Fruit fly (Drosophila melanogaster): ENCODE results near the gene CG42675.

The CG42675 gene

dm6 chr3R:5789025-5789953, 24.1 kb upstream of the CG42675 start, which contains the start of the genes Hat1 and Rpn5 (continued):
- TF ChIP-seq trh (GFP tag; optimal IDR thresholded peaks at IDR 0.05) (peak; percentile 77), CG13775 (GFP tag; optimal IDR thresholded peaks at IDR 0.05) (peak; percentile 93), p53 (GFP tag; optimal IDR thresholded peaks at IDR 0.05) (peak; percentile 73), CG9437 (GFP tag; optimal IDR thresholded peaks at IDR 0.05) (peak; percentile 87), abd-A (tag; optimal IDR thresholded peaks at IDR 0.05) (no peak), Dip3 (GFP tag; optimal IDR thresholded peaks at IDR 0.05) (peak; percentile 90), CG12769 (tag; optimal IDR thresholded peaks at IDR 0.05) (no peak), CG3281 (GFP tag; optimal IDR thresholded peaks at IDR 0.05) (peak; percentile 80), CG8944 (GFP tag; optimal IDR thresholded peaks at IDR 0.05) (peak; percentile 85), CG42726 (GFP tag; IDR thresholded peaks at IDR 0.05; ENCODE audit: partially characterized antibody) (peak; percentile 43; the same call in 1 of the 2 replicates), CG4424 (GFP tag; optimal IDR thresholded peaks at IDR 0.05) (peak; percentile 91), D19A (tag; optimal IDR thresholded peaks at IDR 0.05) (peak; percentile 46), lov (optimal IDR thresholded peaks at IDR 0.05) (no peak), lov (GFP tag; IDR thresholded peaks at IDR 0.05) (no peak), Nf-YA (GFP tag; IDR thresholded peaks at IDR 0.05) (no peak), luna (GFP tag; optimal IDR thresholded peaks at IDR 0.05) (peak; percentile 80), CG31388 (GFP tag; optimal IDR thresholded peaks at IDR 0.05) (peak; percentile 56), dimm (GFP tag; IDR thresholded peaks at IDR 0.05) (no peak), usp (GFP tag; optimal IDR thresholded peaks at IDR 0.05) (no peak), CG15696 (tag; optimal IDR thresholded peaks at IDR 0.05) (peak; percentile 62), NK7.1 (GFP tag; optimal IDR thresholded peaks at IDR 0.05) (peak; percentile 72), gsb-n (tag; optimal IDR thresholded peaks at IDR 0.05) (peak; percentile 47), fu2 (GFP tag; optimal IDR thresholded peaks at IDR 0.05) (peak; percentile 93), kah (GFP tag; optimal IDR thresholded peaks at IDR 0.05) (no peak), zf30C (GFP tag; optimal IDR thresholded peaks at IDR 0.05) (no peak), ERR (GFP tag; optimal IDR thresholded peaks at IDR 0.05) (peak; percentile 78), grau (tag; optimal IDR thresholded peaks at IDR 0.05) (peak; percentile 67), CG9876 (GFP tag; optimal IDR thresholded peaks at IDR 0.05) (peak; percentile 73), stc (GFP tag; IDR thresholded peaks at IDR 0.05) (0 out of 2 replicates have a peak, but pooled peaks have one; percentile 31), CG13894 (tag; optimal IDR thresholded peaks at IDR 0.05) (no peak), zfh2 (GFP tag; optimal IDR thresholded peaks at IDR 0.05) (peak; percentile 96), bab2 (GFP tag; optimal IDR thresholded peaks at IDR 0.05) (peak; percentile 91), tll (GFP tag; optimal IDR thresholded peaks at IDR 0.05) (peak; percentile 59 to 78), CTCF (GFP tag; optimal IDR thresholded peaks at IDR 0.05) (peak; percentile 2), sima (GFP tag; optimal IDR thresholded peaks at IDR 0.05) (peak; percentile 71), slou (GFP tag; optimal IDR thresholded peaks at IDR 0.05) (peak; percentile 69), pnt (GFP tag; optimal IDR thresholded peaks at IDR 0.05) (peak; percentile 88), CG6765 (GFP tag; optimal IDR thresholded peaks at IDR 0.05) (peak; percentile 49), Nf-YC (tag; optimal IDR thresholded peaks at IDR 0.05) (peak; percentile 69), Sox102F (GFP tag; optimal IDR thresholded peaks at IDR 0.05) (peak; percentile 64), toy (GFP tag; IDR thresholded peaks at IDR 0.05) (peak; percentile 36; the same call in 1 of the 2 replicates), caup (GFP tag; optimal IDR thresholded peaks at IDR 0.05; ENCODE audit: severe bottlenecking) (peak; percentile 78), repo (GFP tag; optimal IDR thresholded peaks at IDR 0.05) (peak; percentile 76), maf-S (GFP tag; optimal IDR thresholded peaks at IDR 0.05) (peak; percentile 88), klu (GFP tag; IDR thresholded peaks at IDR 0.05) (peak; percentile 74; the same call in 1 of the 2 replicates), Ets65A (GFP tag) (peak; percentile 99), Elba2 (GFP tag; optimal IDR thresholded peaks at IDR 0.05) (peak; percentile 64), nmo (GFP tag; optimal IDR thresholded peaks at IDR 0.05) (peak; percentile 87), CG43689 (GFP tag; IDR thresholded peaks at IDR 0.05) (no peak), pzg (GFP tag; optimal IDR thresholded peaks at IDR 0.05) (peak; percentile 58)
